Fruit fly (Drosophila melanogaster) whole organism, embryonic: ENCODE results near the gene TbCMF46.

Source experiments
- Awh ChIP-seq: fragments of 200-800 bp; sonication (Bioruptor generic); IDR thresholded peaks from 2 replicates; pipeline ENCODE4, ENCODE4 v1.3.6; 2022; ENCODE audit warnings: missing biosample characterization, missing genetic modification characterization
- CG10209 ChIP-seq: fragments of 200-800 bp; sonication (Bioruptor generic); optimal IDR thresholded peaks from 3 replicates; lab custom pipeline; 2017; ENCODE audit warnings: missing biosample characterization, mild to moderate bottlenecking, missing genetic modification characterization, missing genetic modification reagents
- CG11093 ChIP-seq: fragments of 200-800 bp; sonication (Bioruptor generic); IDR thresholded peaks from 3 replicates; pipeline ENCODE4 v1.3.6; 2022; ENCODE audit warnings: missing biosample characterization, missing genetic modification characterization
- CG14860 ChIP-seq: fragments of 200-800 bp; sonication (Bioruptor generic); IDR thresholded peaks from 3 replicates; pipeline ENCODE4 v1.3.6; 2022; ENCODE audit warnings: missing biosample characterization, missing genetic modification characterization; ENCODE audit not compliant: partially characterized antibody
- CG15601 ChIP-seq: fragments of 200-800 bp; sonication (Bioruptor generic); optimal IDR thresholded peaks from 3 replicates; lab custom pipeline; 2019; ENCODE audit warnings: missing biosample characterization, mild to moderate bottlenecking, missing genetic modification characterization, moderate library complexity
- CG17328 ChIP-seq: fragments of 200-800 bp; sonication (Bioruptor generic); IDR thresholded peaks from 2 replicates; pipeline ENCODE4 v1.3.6; 2022; ENCODE audit warnings: missing biosample characterization, missing genetic modification characterization
- CG1832 ChIP-seq: fragments of 200-800 bp; sonication (Bioruptor generic); optimal IDR thresholded peaks from 2 replicates; lab custom pipeline; 2017; ENCODE audit warnings: missing biosample characterization, mild to moderate bottlenecking, missing genetic modification characterization, inconsistent platforms
- CG2875 ChIP-seq: fragments of 200-800 bp; sonication (Bioruptor generic); optimal IDR thresholded peaks from 2 replicates; lab custom pipeline; 2017; ENCODE audit warnings: missing biosample characterization, mild to moderate bottlenecking, missing genetic modification characterization, missing genetic modification reagents
- CG3065 ChIP-seq: fragments of 200-800 bp; sonication (Bioruptor generic); optimal IDR thresholded peaks from 2 replicates; lab custom pipeline; 2016; ENCODE audit warnings: missing biosample characterization, missing genetic modification characterization
- CG34376 ChIP-seq: fragments of 200-800 bp; sonication (Bioruptor generic); optimal IDR thresholded peaks from 2 replicates; lab custom pipeline; 2018; ENCODE audit warnings: missing biosample characterization, mild to moderate bottlenecking, missing genetic modification characterization
- CG34422 ChIP-seq: fragments of 200-800 bp; sonication (Bioruptor generic); IDR thresholded peaks from 3 replicates; pipeline ENCODE4 v1.3.6; 2022; ENCODE audit warnings: missing biosample characterization, missing genetic modification characterization
- CG42726 ChIP-seq: fragments of 200-800 bp; sonication (Bioruptor generic); IDR thresholded peaks from 2 replicates; pipeline ENCODE4 v1.3.6; 2022; ENCODE audit warnings: missing biosample characterization, missing genetic modification characterization; ENCODE audit not compliant: partially characterized antibody
- CG4820 ChIP-seq: fragments of 200-800 bp; sonication (Bioruptor generic); optimal IDR thresholded peaks from 3 replicates; lab custom pipeline; 2016; ENCODE audit warnings: missing biosample characterization, missing genetic modification characterization
- CG5953 ChIP-seq: fragments of 200-800 bp; sonication (Bioruptor generic); IDR thresholded peaks from 2 replicates; pipeline ENCODE4 v1.3.6; 2022; ENCODE audit warnings: missing biosample characterization, missing genetic modification characterization
- CG6683 ChIP-seq: fragments of 200-800 bp; sonication (Bioruptor generic); optimal IDR thresholded peaks from 2 replicates; lab custom pipeline; 2017; ENCODE audit warnings: missing biosample characterization, mild to moderate bottlenecking, missing genetic modification characterization, missing genetic modification reagents
- CG7357 ChIP-seq: fragments of 200-800 bp; sonication (Bioruptor generic); IDR thresholded peaks from 3 replicates; pipeline ENCODE4 v1.3.6; 2022; ENCODE audit warnings: missing biosample characterization, missing genetic modification characterization
- CG7372 ChIP-seq: fragments of 200-800 bp; sonication (Bioruptor generic); IDR thresholded peaks from 2 replicates; pipeline ENCODE4 v1.3.6; 2022; ENCODE audit warnings: missing biosample characterization, missing genetic modification characterization
- CG9609 ChIP-seq: fragments of 200-800 bp; sonication (Bioruptor generic); optimal IDR thresholded peaks from 3 replicates; lab custom pipeline; 2016; ENCODE audit warnings: missing biosample characterization, missing genetic modification characterization
- CG9797 ChIP-seq: fragments of 200-800 bp; sonication (Bioruptor generic); optimal IDR thresholded peaks from 3 replicates; lab custom pipeline; 2018; ENCODE audit warnings: missing biosample characterization, mild to moderate bottlenecking, missing genetic modification characterization
- CG9817 ChIP-seq: fragments of 200-800 bp; sonication (Bioruptor generic); optimal IDR thresholded peaks from 2 replicates; lab custom pipeline; 2018; ENCODE audit warnings: missing biosample characterization, mild to moderate bottlenecking, missing genetic modification characterization, moderate library complexity
- CTCF ChIP-seq: fragments of 200-800 bp; sonication (Bioruptor generic); optimal IDR thresholded peaks from 2 replicates; lab custom pipeline; 2017; ENCODE audit warnings: missing biosample characterization, mild to moderate bottlenecking, missing genetic modification characterization, moderate library complexity
- Chrac-16 ChIP-seq: fragments of 200-800 bp; sonication (Bioruptor generic); optimal IDR thresholded peaks from 3 replicates; lab custom pipeline; 2016; ENCODE audit warnings: missing biosample characterization, missing genetic modification characterization
- CkIIα-i1 ChIP-seq: fragments of 200-800 bp; sonication (Bioruptor generic); IDR thresholded peaks from 2 replicates; pipeline ENCODE4 v1.3.6; 2022; ENCODE audit warnings: missing biosample characterization, missing genetic modification characterization
- Dbx ChIP-seq: fragments of 200-800 bp; sonication (Bioruptor generic); IDR thresholded peaks from 3 replicates; pipeline ENCODE4 v1.3.6; 2022; ENCODE audit warnings: missing biosample characterization, missing genetic modification characterization
- Dek ChIP-seq: fragments of 200-800 bp; sonication (Bioruptor generic); optimal IDR thresholded peaks from 3 replicates; lab custom pipeline; 2019; ENCODE audit warnings: missing biosample characterization, mild to moderate bottlenecking, missing genetic modification characterization, moderate library complexity
- Fer3 ChIP-seq: fragments of 200-800 bp; sonication (Bioruptor generic); optimal IDR thresholded peaks from 2 replicates; lab custom pipeline; 2018; ENCODE audit warnings: missing biosample characterization, mild to moderate bottlenecking, missing genetic modification characterization, moderate library complexity
- Neu2 ChIP-seq: fragments of 200-800 bp; sonication (Bioruptor generic); optimal IDR thresholded peaks from 3 replicates; lab custom pipeline; 2016; ENCODE audit warnings: missing biosample characterization, missing genetic modification characterization, borderline replicate concordance
- Oaz ChIP-seq: fragments of 200-800 bp; sonication (Bioruptor generic); IDR thresholded peaks from 2 replicates; pipeline ENCODE4 v1.3.6; 2022; ENCODE audit warnings: missing biosample characterization, missing genetic modification characterization
- Scr ChIP-seq: fragments of 200-800 bp; sonication (Bioruptor generic); IDR thresholded peaks from 2 replicates; pipeline ENCODE4 v1.3.6; 2022; ENCODE audit warnings: missing biosample characterization, missing genetic modification characterization; ENCODE audit not compliant: partially characterized antibody
- YL-1 ChIP-seq: fragments of 200-800 bp; sonication (Bioruptor generic); optimal IDR thresholded peaks from 3 replicates; lab custom pipeline; 2017; ENCODE audit warnings: missing biosample characterization, mild to moderate bottlenecking, missing genetic modification characterization
- az2 ChIP-seq: fragments of 200-800 bp; sonication (Bioruptor generic); optimal IDR thresholded peaks from 3 replicates; lab custom pipeline; 2016; ENCODE audit warnings: missing biosample characterization, missing genetic modification characterization
- bcd ChIP-seq: fragments of 200-800 bp; sonication (Bioruptor generic); optimal IDR thresholded peaks from 2 replicates; lab custom pipeline; 2017; ENCODE audit warnings: missing biosample characterization, mild to moderate bottlenecking, missing genetic modification characterization
- bsh ChIP-seq, 2 experiments: fragments of 200-800 bp; sonication (Bioruptor generic); optimal IDR thresholded peaks; 2 replicates each; lab custom pipeline; 2017 to 2018; ENCODE audit warnings: mild to moderate bottlenecking in 2 of 2, missing biosample characterization in 2 of 2, missing genetic modification characterization in 2 of 2, moderate library complexity in 1 of 2
- cad ChIP-seq: fragments of >200 bp; optimal IDR thresholded peaks from 2 replicates; lab custom pipeline; 2017; ENCODE audit warnings: missing biosample characterization, missing genetic modification characterization
- chn ChIP-seq: fragments of 200-800 bp; sonication (Bioruptor generic); optimal IDR thresholded peaks from 2 replicates; lab custom pipeline; 2016; ENCODE audit warnings: missing biosample characterization, missing genetic modification characterization
- eyg ChIP-seq: fragments of 200-800 bp; sonication (Bioruptor generic); optimal IDR thresholded peaks from 3 replicates; lab custom pipeline; 2016; ENCODE audit warnings: missing biosample characterization, missing genetic modification characterization
- fd3F ChIP-seq: fragments of 200-800 bp; sonication (Bioruptor generic); optimal IDR thresholded peaks from 2 replicates; lab custom pipeline; 2018; ENCODE audit warnings: missing biosample characterization, mild to moderate bottlenecking, missing genetic modification characterization, moderate library complexity
- lbe ChIP-seq: fragments of 200-800 bp; sonication (Bioruptor generic); optimal IDR thresholded peaks from 2 replicates; lab custom pipeline; 2016; ENCODE audit warnings: missing biosample characterization, mild to moderate bottlenecking, missing genetic modification characterization
- lilli ChIP-seq: fragments of 200-800 bp; sonication (Bioruptor generic); optimal IDR thresholded peaks from 3 replicates; lab custom pipeline; 2016; ENCODE audit warnings: missing biosample characterization, missing genetic modification characterization
- mirr ChIP-seq: fragments of 200-800 bp; sonication (Bioruptor generic); optimal IDR thresholded peaks from 3 replicates; lab custom pipeline; 2018; ENCODE audit warnings: missing biosample characterization, mild to moderate bottlenecking, missing genetic modification characterization
- odd ChIP-seq: fragments of 200-800 bp; sonication (Bioruptor generic); optimal IDR thresholded peaks from 2 replicates; lab custom pipeline; 2017; ENCODE audit warnings: missing biosample characterization, mild to moderate bottlenecking, missing genetic modification characterization
- onecut ChIP-seq: fragments of 200-800 bp; sonication (Bioruptor generic); IDR thresholded peaks from 2 replicates; pipeline ENCODE4 v1.3.6; 2022; ENCODE audit warnings: missing biosample characterization, missing genetic modification characterization
- ranshi ChIP-seq: fragments of 200-800 bp; sonication (Bioruptor generic); IDR thresholded peaks from 2 replicates; pipeline ENCODE4 v1.3.6; 2022; ENCODE audit warnings: missing biosample characterization, missing genetic modification characterization
- sens ChIP-seq: fragments of 200-800 bp; sonication (Bioruptor generic); peaks from one replicate; lab custom pipeline; 2016; ENCODE audit warnings: missing biosample characterization, missing genetic modification characterization
- sens-2 ChIP-seq: fragments of 200-800 bp; sonication (Bioruptor generic); IDR thresholded peaks from 2 replicates; pipeline ENCODE4 v1.3.6; 2022; ENCODE audit warnings: missing biosample characterization, missing genetic modification characterization
- slp2 ChIP-seq: fragments of 200-800 bp; sonication (Bioruptor generic); optimal IDR thresholded peaks from 2 replicates; lab custom pipeline; 2016; ENCODE audit warnings: missing biosample characterization, missing genetic modification characterization
- tna ChIP-seq: fragments of 200-800 bp; sonication (Bioruptor generic); IDR thresholded peaks from 2 replicates; pipeline ENCODE4 v1.3.6; 2022; ENCODE audit warnings: missing biosample characterization, missing genetic modification characterization; ENCODE audit not compliant: partially characterized antibody
- trh ChIP-seq: fragments of 200-800 bp; sonication (Bioruptor generic); optimal IDR thresholded peaks from 2 replicates; lab custom pipeline; 2016; ENCODE audit warnings: missing biosample characterization, missing genetic modification characterization
- usp ChIP-seq: fragments of >200 bp; optimal IDR thresholded peaks from 2 replicates; lab custom pipeline; 2017; ENCODE audit warnings: missing biosample characterization, missing genetic modification characterization

The TbCMF46 gene

dm6 chr2L:9915011-9915850 lies 9.4 kb downstream of the TbCMF46 start, which contains the start of gene yip2 (continued):
- TF ChIP-seq usp (GFP tag; lab: Kevin White, UChicago) (no peak), Neu2 (GFP tag; lab: Kevin White, UChicago) (no peak), CG34422 (GFP tag; lab: Robert Waterston, UW) (peak; percentile 55; the same call in 1 of the 3 replicates), Fer3 (tag; lab: Kevin White, UChicago) (peak; percentile 58), CG2875 (GFP tag; lab: Kevin White, UChicago) (peak; percentile 26), CG10209 (GFP tag; lab: Kevin White, UChicago) (peak; percentile 51), onecut (GFP tag; lab: Robert Waterston, UW) (peak; percentile 58), CG42726 (GFP tag; lab: Robert Waterston, UW) (no peak), CG9817 (peak; percentile 39), Scr (GFP tag; lab: Robert Waterston, UW) (no peak), lbe (GFP tag; lab: Kevin White, UChicago) (peak; percentile 75), cad (GFP tag; lab: Kevin White, UChicago) (no peak), CG4820 (GFP tag; lab: Kevin White, UChicago) (no peak), CTCF (GFP tag; lab: Kevin White, UChicago) (peak; percentile 68), sens (GFP tag; lab: Kevin White, UChicago) (peak; percentile 83), lilli (GFP tag; lab: Kevin White, UChicago) (peak; percentile 69), CkIIα-i1 (GFP tag; lab: Robert Waterston, UW) (no peak), CG5953 (GFP tag; lab: Robert Waterston, UW) (no peak), mirr (GFP tag; lab: Kevin White, UChicago) (peak; percentile 87), CG1832 (no peak), YL-1 (GFP tag; lab: Kevin White, UChicago) (peak; percentile 52), CG3065 (GFP tag; lab: Kevin White, UChicago) (no peak), Chrac-16 (GFP tag; lab: Kevin White, UChicago) (peak; percentile 25), CG9797 (GFP tag; lab: Kevin White, UChicago) (no peak), fd3F (GFP tag; lab: Kevin White, UChicago) (peak; percentile 41), tna (GFP tag; lab: Robert Waterston, UW) (no peak), CG7372 (0 out of 2 replicates have a peak, but pooled peaks have one; percentile 16), sens-2 (GFP tag; lab: Robert Waterston, UW) (peak; percentile 45; the same call in 1 of the 2 replicates), az2 (peak; percentile 53), CG17328 (GFP tag; lab: Robert Waterston, UW) (peak; percentile 69), trh (GFP tag; lab: Kevin White, UChicago) (no peak), CG15601 (peak; percentile 30), Awh (0 out of 2 replicates have a peak, but pooled peaks have one; percentile 43), odd (GFP tag; lab: Kevin White, UChicago) (peak; percentile 62), Dbx (GFP tag; lab: Robert Waterston, UW) (peak; percentile 59), slp2 (GFP tag; lab: Kevin White, UChicago) (peak; percentile 50), CG14860 (GFP tag; lab: Robert Waterston, UW) (no peak), Oaz (GFP tag; lab: Robert Waterston, UW) (0 out of 2 replicates have a peak, but pooled peaks have one; percentile 12), bcd (peak; percentile 46), Dek (tag; lab: Kevin White, UChicago) (peak; percentile 75), ranshi (GFP tag; lab: Robert Waterston, UW) (peak; percentile 56; the same call in 1 of the 2 replicates), chn (GFP tag; lab: Kevin White, UChicago) (peak; percentile 34), CG34376 (peak; percentile 96), bsh (GFP tag; optimal IDR thresholded peaks at IDR 0.05; lab: Kevin White, UChicago) (peak; percentile 58 to 100), CG6683 (GFP tag; lab: Kevin White, UChicago) (peak; percentile 36), CG11093 (GFP tag; lab: Robert Waterston, UW) (no peak), CG7357 (no peak), CG9609 (GFP tag; lab: Kevin White, UChicago) (peak; percentile 39), eyg (GFP tag; lab: Kevin White, UChicago) (peak; percentile 34)
